Fruit fly (Drosophila melanogaster) whole organism, embryonic: ENCODE measurements around the gene Dph5.

Source experiments
- Aef1 ChIP-seq: fragments of 200-800 bp; sonication (Bioruptor generic); IDR thresholded peaks from 3 replicates; pipeline ENCODE4 v1.3.6; 2022; ENCODE audit warnings: missing biosample characterization, missing genetic modification characterization
- BtbVII ChIP-seq: fragments of 200-800 bp; sonication (Bioruptor generic); optimal IDR thresholded peaks from 3 replicates; lab custom pipeline; 2017; ENCODE audit warnings: missing biosample characterization, mild to moderate bottlenecking, missing genetic modification characterization
- CG10209 ChIP-seq: fragments of 200-800 bp; sonication (Bioruptor generic); optimal IDR thresholded peaks from 3 replicates; lab custom pipeline; 2017; ENCODE audit warnings: missing biosample characterization, mild to moderate bottlenecking, missing genetic modification characterization, missing genetic modification reagents
- CG11504 ChIP-seq: fragments of 200-800 bp; sonication (Bioruptor generic); optimal IDR thresholded peaks from 3 replicates; lab custom pipeline; 2019; ENCODE audit warnings: missing biosample characterization, mild to moderate bottlenecking, missing genetic modification characterization, moderate library complexity
- CG13296 ChIP-seq: fragments of 200-800 bp; sonication (Bioruptor generic); optimal IDR thresholded peaks from 3 replicates; lab custom pipeline; 2018; ENCODE audit warnings: missing biosample characterization, mild to moderate bottlenecking, missing genetic modification characterization
- CG13424 ChIP-seq: fragments of 200-800 bp; sonication (Bioruptor generic); optimal IDR thresholded peaks from 2 replicates; lab custom pipeline; 2019; ENCODE audit warnings: missing biosample characterization, mild to moderate bottlenecking, missing genetic modification characterization, moderate library complexity
- CG14441 ChIP-seq: fragments of 200-800 bp; sonication (Bioruptor generic); IDR thresholded peaks from 2 replicates; pipeline ENCODE4 v1.3.6; 2022; ENCODE audit warnings: missing biosample characterization, missing genetic modification characterization
- CG14710 ChIP-seq: fragments of 200-800 bp; sonication (Bioruptor generic); optimal IDR thresholded peaks from 3 replicates; lab custom pipeline; 2019; ENCODE audit warnings: missing biosample characterization, mild to moderate bottlenecking, missing genetic modification characterization, moderate library complexity
- CG14965 ChIP-seq: fragments of 200-800 bp; sonication (Bioruptor generic); optimal IDR thresholded peaks from 2 replicates; lab custom pipeline; 2016; ENCODE audit warnings: missing biosample characterization, missing genetic modification characterization, borderline replicate concordance
- CG16813 ChIP-seq: fragments of 200-800 bp; sonication (Bioruptor generic); IDR thresholded peaks from 3 replicates; pipeline ENCODE4 v1.3.6; 2022; ENCODE audit warnings: missing biosample characterization, missing genetic modification characterization; ENCODE audit not compliant: partially characterized antibody
- CG17359 ChIP-seq: fragments of 200-800 bp; sonication (Bioruptor generic); optimal IDR thresholded peaks from 3 replicates; lab custom pipeline; 2018; ENCODE audit warnings: missing biosample characterization, mild to moderate bottlenecking, missing genetic modification characterization, moderate library complexity
- CG17568 ChIP-seq: fragments of 200-800 bp; sonication (Bioruptor generic); optimal IDR thresholded peaks from 2 replicates; lab custom pipeline; 2018; ENCODE audit warnings: missing biosample characterization, mild to moderate bottlenecking, missing genetic modification characterization, moderate library complexity
- CG2678 ChIP-seq: fragments of 200-800 bp; sonication (Bioruptor generic); optimal IDR thresholded peaks from 3 replicates; lab custom pipeline; 2019; ENCODE audit warnings: missing biosample characterization, mild to moderate bottlenecking, missing genetic modification characterization, moderate library complexity
- CG31224 ChIP-seq: fragments of 200-800 bp; sonication (Bioruptor generic); IDR thresholded peaks from 2 replicates; pipeline ENCODE4 v1.3.6; 2022; ENCODE audit warnings: missing biosample characterization, missing genetic modification characterization
- CG31365 ChIP-seq: fragments of 200-800 bp; sonication (Bioruptor generic); optimal IDR thresholded peaks from 2 replicates; lab custom pipeline; 2018; ENCODE audit warnings: missing biosample characterization, mild to moderate bottlenecking, missing genetic modification characterization
- CG6254 ChIP-seq: fragments of 200-800 bp; sonication (Bioruptor generic); optimal IDR thresholded peaks from 3 replicates; lab custom pipeline; 2017; ENCODE audit warnings: mild to moderate bottlenecking, missing biosample characterization, missing genetic modification reagents, missing genetic modification characterization
- CG8924 ChIP-seq: fragments of 200-800 bp; optimal IDR thresholded peaks from 3 replicates; lab custom pipeline; 2019; ENCODE audit warnings: missing biosample characterization, mild to moderate bottlenecking, missing genetic modification characterization, moderate library complexity
- CG9727 ChIP-seq: fragments of 200-800 bp; sonication (Bioruptor generic); optimal IDR thresholded peaks from 3 replicates; lab custom pipeline; 2017; ENCODE audit warnings: missing biosample characterization, mild to moderate bottlenecking, missing genetic modification characterization
- CrebB ChIP-seq: fragments of 200-800 bp; sonication (Bioruptor generic); optimal IDR thresholded peaks from 3 replicates; lab custom pipeline; 2018; ENCODE audit warnings: missing biosample characterization, mild to moderate bottlenecking, missing genetic modification characterization
- E2f2 ChIP-seq: fragments of 200-800 bp; sonication (Bioruptor generic); IDR thresholded peaks from 2 replicates; pipeline ENCODE4 v1.3.6; 2022; ENCODE audit warnings: missing biosample characterization, missing genetic modification characterization
- Fer2 ChIP-seq: fragments of 200-800 bp; sonication (Bioruptor generic); optimal IDR thresholded peaks from 2 replicates; lab custom pipeline; 2018; ENCODE audit warnings: missing biosample characterization, mild to moderate bottlenecking, missing genetic modification characterization, moderate library complexity
- Hand ChIP-seq: fragments of 200-800 bp; sonication (Bioruptor generic); optimal IDR thresholded peaks from 2 replicates; lab custom pipeline; 2017; ENCODE audit warnings: mild to moderate bottlenecking, missing biosample characterization, missing genetic modification reagents, missing genetic modification characterization
- Hey ChIP-seq: fragments of 200-800 bp; sonication (Bioruptor generic); optimal IDR thresholded peaks from 3 replicates; lab custom pipeline; 2018; ENCODE audit warnings: missing biosample characterization, mild to moderate bottlenecking, missing genetic modification characterization
- HmgD ChIP-seq: fragments of 200-800 bp; sonication (Bioruptor generic); optimal IDR thresholded peaks from 3 replicates; lab custom pipeline; 2016; ENCODE audit warnings: missing biosample characterization, missing genetic modification characterization
- Lhr ChIP-seq: fragments of 200-800 bp; sonication (Bioruptor generic); optimal IDR thresholded peaks from 3 replicates; lab custom pipeline; 2017; ENCODE audit warnings: mild to moderate bottlenecking, missing biosample characterization, missing genetic modification reagents, missing genetic modification characterization
- Meics ChIP-seq: fragments of 200-800 bp; sonication (Bioruptor generic); optimal IDR thresholded peaks from 2 replicates; lab custom pipeline; 2017; ENCODE audit warnings: missing biosample characterization, mild to moderate bottlenecking, missing genetic modification characterization
- Scr ChIP-seq: fragments of 200-800 bp; sonication (Bioruptor generic); IDR thresholded peaks from 2 replicates; pipeline ENCODE4 v1.3.6; 2022; ENCODE audit warnings: missing biosample characterization, missing genetic modification characterization; ENCODE audit not compliant: partially characterized antibody
- Sry-β ChIP-seq: fragments of 200-800 bp; sonication (Bioruptor generic); optimal IDR thresholded peaks from 2 replicates; lab custom pipeline; 2018; ENCODE audit warnings: missing biosample characterization, mild to moderate bottlenecking, missing genetic modification characterization, moderate library complexity
- Sry-δ ChIP-seq: fragments of 200-800 bp; sonication (Bioruptor generic); optimal IDR thresholded peaks from 2 replicates; lab custom pipeline; 2016; ENCODE audit warnings: missing biosample characterization, missing genetic modification characterization
- Ssrp ChIP-seq: fragments of 200-800 bp; sonication (Bioruptor generic); optimal IDR thresholded peaks from 2 replicates; lab custom pipeline; 2018; ENCODE audit warnings: missing biosample characterization, mild to moderate bottlenecking, missing genetic modification characterization, moderate library complexity
- dmrt99B ChIP-seq: fragments of 200-800 bp; sonication (Bioruptor generic); optimal IDR thresholded peaks from 2 replicates; lab custom pipeline; 2018; ENCODE audit warnings: missing biosample characterization, mild to moderate bottlenecking, missing genetic modification characterization, moderate library complexity
- ftz-f1 ChIP-seq: fragments of 200-800 bp; sonication (Bioruptor generic); optimal IDR thresholded peaks from 2 replicates; lab custom pipeline; 2016; ENCODE audit warnings: missing biosample characterization, missing genetic modification characterization
- jing ChIP-seq: fragments of 200-800 bp; sonication (Bioruptor generic); optimal IDR thresholded peaks from 2 replicates; lab custom pipeline; 2018; ENCODE audit warnings: missing biosample characterization, mild to moderate bottlenecking, missing genetic modification characterization
- kah ChIP-seq: fragments of 200-800 bp; sonication (Bioruptor generic); optimal IDR thresholded peaks from 2 replicates; lab custom pipeline; 2018; ENCODE audit warnings: missing biosample characterization, mild to moderate bottlenecking, missing genetic modification characterization
- lbe ChIP-seq: fragments of 200-800 bp; sonication (Bioruptor generic); optimal IDR thresholded peaks from 2 replicates; lab custom pipeline; 2016; ENCODE audit warnings: missing biosample characterization, mild to moderate bottlenecking, missing genetic modification characterization
- lola ChIP-seq, 3 experiments: fragments of >200 bp in 2 of 3; fragments of 200-800 bp in 1 of 3; sonication (Bioruptor generic) in 1 of 3; optimal IDR thresholded peaks; 2 replicates each; lab custom pipeline; 2017 to 2019; ENCODE audit warnings: missing biosample characterization in 3 of 3, missing genetic modification characterization in 3 of 3, mild to moderate bottlenecking in 1 of 3, moderate library complexity in 1 of 3
- oc ChIP-seq: fragments of 200-800 bp; sonication (Bioruptor generic); optimal IDR thresholded peaks from 2 replicates; lab custom pipeline; 2018; ENCODE audit warnings: missing biosample characterization, mild to moderate bottlenecking, missing genetic modification characterization, moderate library complexity
- org-1 ChIP-seq: fragments of 200-800 bp; sonication (Bioruptor generic); optimal IDR thresholded peaks from 2 replicates; lab custom pipeline; 2017; ENCODE audit warnings: missing biosample characterization, missing genetic modification characterization
- pan ChIP-seq, 4 experiments: fragments of >200 bp in 3 of 4; fragments of 200-800 bp in 1 of 4; sonication (Bioruptor generic) in 1 of 4; optimal IDR thresholded peaks in 3 of 4; IDR thresholded peaks in 1 of 4; 2 replicates each; pipeline versions ENCODE4 v1.3.6 to Lab custom; 2017 to 2022; ENCODE audit warnings: missing biosample characterization in 2 of 4, missing genetic modification characterization in 2 of 4, mixed read lengths in 1 of 4
- pfk ChIP-seq: fragments of 200-800 bp; sonication (Bioruptor generic); optimal IDR thresholded peaks from 2 replicates; lab custom pipeline; 2018; ENCODE audit warnings: missing biosample characterization, mild to moderate bottlenecking, missing genetic modification characterization, moderate library complexity
- pho ChIP-seq: fragments of 200-800 bp; sonication (Bioruptor generic); optimal IDR thresholded peaks from 2 replicates; lab custom pipeline; 2016; ENCODE audit warnings: missing biosample characterization, missing genetic modification characterization
- salm ChIP-seq: fragments of 200-800 bp; sonication (Bioruptor generic); optimal IDR thresholded peaks from 2 replicates; lab custom pipeline; 2018; ENCODE audit warnings: missing biosample characterization, mild to moderate bottlenecking, missing genetic modification characterization
- sc ChIP-seq, 3 experiments: fragments of >200 bp in 2 of 3; fragments of 200-800 bp in 1 of 3; sonication (Bioruptor generic) in 1 of 3; optimal IDR thresholded peaks; 2 replicates in 2 of 3; 3 replicates in 1 of 3; lab custom pipeline; 2017; ENCODE audit warnings: mild to moderate bottlenecking in 1 of 3, missing biosample characterization in 1 of 3, missing genetic modification characterization in 1 of 3, missing genetic modification reagents in 1 of 3
- sisA ChIP-seq: fragments of 200-800 bp; sonication (Bioruptor generic); IDR thresholded peaks from 2 replicates; pipeline ENCODE4 v1.3.6; 2022; ENCODE audit warnings: missing biosample characterization, missing genetic modification characterization
- sna ChIP-seq: fragments of 200-800 bp; sonication (Bioruptor generic); IDR thresholded peaks from 2 replicates; pipeline ENCODE4 v1.3.6; 2022; ENCODE audit warnings: missing biosample characterization, missing genetic modification characterization; ENCODE audit not compliant: partially characterized antibody
- toy ChIP-seq: fragments of 200-800 bp; sonication (Bioruptor generic); IDR thresholded peaks from 2 replicates; pipeline ENCODE4 v1.3.6; 2022; ENCODE audit warnings: missing biosample characterization, missing genetic modification characterization
- vfl ChIP-seq: fragments of 200-800 bp; sonication (Bioruptor generic); optimal IDR thresholded peaks from 2 replicates; lab custom pipeline; 2016; ENCODE audit warnings: missing biosample characterization, missing genetic modification characterization
- yki ChIP-seq: fragments of >200 bp; optimal IDR thresholded peaks from 3 replicates; lab custom pipeline; 2018

The Dph5 gene

dm6 chr3R:22589311-22589710, 6.3 kb upstream of the Dph5 start (continued):
- TF ChIP-seq pfk (GFP tag; lab: Kevin White, UChicago) (peak; percentile 20), salm (tag; lab: Kevin White, UChicago) (peak; percentile 69), kah (GFP tag; lab: Kevin White, UChicago) (peak; percentile 13), CG8924 (no peak), lola (GFP tag; optimal IDR thresholded peaks at IDR 0.05; lab: Kevin White, UChicago) (peak in 1 of 3 experiments; percentile 42), CG11504 (tag; lab: Kevin White, UChicago) (peak; percentile 65), jing (GFP tag; lab: Kevin White, UChicago) (no peak), ftz-f1 (GFP tag; lab: Kevin White, UChicago) (no peak), sc (optimal IDR thresholded peaks at IDR 0.05; lab: Kevin White, UChicago) (no peak), sc (GFP tag; optimal IDR thresholded peaks at IDR 0.05; lab: Kevin White, UChicago) (peak; percentile 47), CG9727 (GFP tag; lab: Kevin White, UChicago) (no peak), Meics (GFP tag; lab: Kevin White, UChicago) (peak; percentile 18), dmrt99B (tag; lab: Kevin White, UChicago) (peak; percentile 69), lbe (GFP tag; lab: Kevin White, UChicago) (no peak), Hand (no peak), oc (tag; lab: Kevin White, UChicago) (peak; percentile 48), org-1 (GFP tag; lab: Kevin White, UChicago) (peak; percentile 33), CG13424 (tag; lab: Kevin White, UChicago) (peak; percentile 28), Sry-δ (no peak), CG31365 (tag; lab: Kevin White, UChicago) (peak; percentile 3), CrebB (tag; lab: Kevin White, UChicago) (peak; percentile 50), Lhr (GFP tag; lab: Kevin White, UChicago) (peak; percentile 6), Scr (GFP tag; lab: Robert Waterston, UW) (no peak), CG13296 (peak; percentile 1), sisA (no peak), pho (no peak), CG17568 (GFP tag; lab: Kevin White, UChicago) (peak; percentile 80), Hey (tag; lab: Kevin White, UChicago) (no peak), CG14965 (GFP tag; lab: Kevin White, UChicago) (no peak), CG16813 (no peak), HmgD (GFP tag; lab: Kevin White, UChicago) (no peak), CG6254 (GFP tag; lab: Kevin White, UChicago) (peak; percentile 38), vfl (GFP tag; lab: Kevin White, UChicago) (no peak), CG14441 (no peak), CG17359 (tag; lab: Kevin White, UChicago) (peak; percentile 79), sna (no peak), toy (GFP tag; lab: Robert Waterston, UW) (no peak), Sry-β (GFP tag; lab: Kevin White, UChicago) (peak; percentile 39), pan (optimal IDR thresholded peaks at IDR 0.05; lab: Kevin White, UChicago) (no peak), pan (GFP tag; optimal IDR thresholded peaks at IDR 0.05 in 1 of 2, IDR thresholded peaks at IDR 0.05 in 1 of 2) (peak in 1 of 2 experiments; percentile 50), CG10209 (GFP tag; lab: Kevin White, UChicago) (peak; percentile 30), Ssrp (tag; lab: Kevin White, UChicago) (peak; percentile 12), E2f2 (GFP tag; lab: Robert Waterston, UW) (no peak), Aef1 (GFP tag; lab: Robert Waterston, UW) (no peak), yki (lab: Kevin White, UChicago) (no peak), CG31224 (GFP tag; lab: Robert Waterston, UW) (no peak), Fer2 (tag; lab: Kevin White, UChicago) (no peak), CG14710 (tag; lab: Kevin White, UChicago) (peak; percentile 48), BtbVII (GFP tag; lab: Kevin White, UChicago) (peak; percentile 20), CG2678 (tag; lab: Kevin White, UChicago) (peak; percentile 65)
